Fruit fly (Drosophila melanogaster) whole organism, embryonic: ENCODE data around the gene Est-Q.

Experiments used
- Adf1 ChIP-seq: fragments of 200-800 bp; sonication (Bioruptor generic); IDR thresholded peaks from 2 replicates; pipeline ENCODE4 v1.3.6; 2022; ENCODE audit warnings: missing biosample characterization, missing genetic modification characterization
- Atf-2 ChIP-seq: fragments of 200-800 bp; sonication (Bioruptor generic); optimal IDR thresholded peaks from 2 replicates; lab custom pipeline; 2016; ENCODE audit warnings: missing biosample characterization, missing genetic modification characterization
- CG10654 ChIP-seq: fragments of 200-800 bp; sonication (Bioruptor generic); optimal IDR thresholded peaks from 2 replicates; lab custom pipeline; 2016; ENCODE audit warnings: missing biosample characterization, missing genetic modification characterization
- CG12155 ChIP-seq: fragments of 200-800 bp; sonication (Bioruptor generic); optimal IDR thresholded peaks from 3 replicates; lab custom pipeline; 2016; ENCODE audit warnings: missing biosample characterization, missing genetic modification characterization
- CG15479 ChIP-seq: fragments of 200-800 bp; sonication (Bioruptor generic); optimal IDR thresholded peaks from 3 replicates; lab custom pipeline; 2019; ENCODE audit warnings: missing biosample characterization, mild to moderate bottlenecking, missing genetic modification characterization, moderate library complexity
- CG1602 ChIP-seq: fragments of 200-800 bp; sonication (Bioruptor generic); optimal IDR thresholded peaks from 3 replicates; lab custom pipeline; 2016; ENCODE audit warnings: missing biosample characterization, missing genetic modification characterization
- CG1603 ChIP-seq: fragments of 200-800 bp; sonication (Bioruptor generic); optimal IDR thresholded peaks from 2 replicates; lab custom pipeline; 2019; ENCODE audit warnings: missing biosample characterization, mild to moderate bottlenecking, missing genetic modification characterization, moderate library complexity
- CG17385 ChIP-seq: fragments of 200-800 bp; sonication (Bioruptor generic); optimal IDR thresholded peaks from 3 replicates; lab custom pipeline; 2018; ENCODE audit warnings: missing biosample characterization, mild to moderate bottlenecking, missing genetic modification characterization
- CG17829 ChIP-seq: fragments of 200-800 bp; optimal IDR thresholded peaks from 2 replicates; lab custom pipeline; 2019; ENCODE audit warnings: missing biosample characterization, mild to moderate bottlenecking, missing genetic modification characterization, moderate library complexity
- CG1832 ChIP-seq: fragments of 200-800 bp; sonication (Bioruptor generic); optimal IDR thresholded peaks from 2 replicates; lab custom pipeline; 2017; ENCODE audit warnings: missing biosample characterization, mild to moderate bottlenecking, missing genetic modification characterization, inconsistent platforms
- CG2875 ChIP-seq: fragments of 200-800 bp; sonication (Bioruptor generic); optimal IDR thresholded peaks from 2 replicates; lab custom pipeline; 2017; ENCODE audit warnings: missing biosample characterization, mild to moderate bottlenecking, missing genetic modification characterization, missing genetic modification reagents
- CG32772 ChIP-seq: fragments of 200-800 bp; sonication (Bioruptor generic); IDR thresholded peaks from 2 replicates; pipeline ENCODE4 v1.3.6; 2022; ENCODE audit warnings: missing biosample characterization, missing genetic modification characterization
- CG4360 ChIP-seq: fragments of 200-800 bp; sonication (Bioruptor generic); IDR thresholded peaks from 2 replicates; pipeline ENCODE4 v1.3.6; 2022; ENCODE audit warnings: missing biosample characterization, missing genetic modification characterization
- CG4424 ChIP-seq: fragments of 200-800 bp; sonication (Bioruptor generic); optimal IDR thresholded peaks from 3 replicates; lab custom pipeline; 2016; ENCODE audit warnings: missing biosample characterization, missing genetic modification characterization
- CG7271 ChIP-seq: fragments of 200-800 bp; sonication (Bioruptor generic); optimal IDR thresholded peaks from 2 replicates; lab custom pipeline; 2018; ENCODE audit warnings: missing biosample characterization, mild to moderate bottlenecking, missing genetic modification characterization, moderate library complexity
- CoRest ChIP-seq: fragments of 200-800 bp; sonication (Bioruptor generic); optimal IDR thresholded peaks from 3 replicates; lab custom pipeline; 2018; ENCODE audit warnings: missing biosample characterization, mild to moderate bottlenecking, missing genetic modification characterization, moderate library complexity
- Deaf1 ChIP-seq: fragments of 200-800 bp; optimal IDR thresholded peaks from 3 replicates; lab custom pipeline; 2019; ENCODE audit warnings: missing biosample characterization, mild to moderate bottlenecking, missing genetic modification characterization, moderate library complexity
- Dp ChIP-seq: fragments of 200-800 bp; sonication (Bioruptor generic); optimal IDR thresholded peaks from 2 replicates; lab custom pipeline; 2018; ENCODE audit warnings: missing biosample characterization, mild to moderate bottlenecking, missing genetic modification characterization, moderate library complexity
- Ets65A ChIP-seq: fragments of 200-800 bp; sonication (Bioruptor generic); peaks from one replicate; lab custom pipeline; 2016; ENCODE audit warnings: missing biosample characterization, missing genetic modification characterization
- GATAe ChIP-seq: fragments of 200-800 bp; sonication (Bioruptor generic); conservative IDR thresholded peaks from 2 replicates; pipeline ENCODE4 v1.3.6; 2022; ENCODE audit warnings: missing biosample characterization, missing genetic modification characterization
- HHEX ChIP-seq: fragments of 200-800 bp; sonication (Bioruptor generic); optimal IDR thresholded peaks from 3 replicates; lab custom pipeline; 2017; ENCODE audit warnings: missing biosample characterization, mild to moderate bottlenecking, missing genetic modification characterization, missing genetic modification reagents
- HLHmδ ChIP-seq: fragments of 200-800 bp; sonication (Bioruptor generic); optimal IDR thresholded peaks from 2 replicates; lab custom pipeline; 2018; ENCODE audit warnings: missing biosample characterization, mild to moderate bottlenecking, missing genetic modification characterization, moderate library complexity
- Jarid2 ChIP-seq: fragments of 200-800 bp; sonication (Bioruptor generic); optimal IDR thresholded peaks from 3 replicates; lab custom pipeline; 2017; ENCODE audit warnings: mild to moderate bottlenecking, missing biosample characterization, missing genetic modification reagents, missing genetic modification characterization
- Med ChIP-seq: fragments of 200-800 bp; sonication (Bioruptor generic); peaks from one replicate; lab custom pipeline; 2016; ENCODE audit warnings: missing biosample characterization, missing genetic modification characterization, mild to moderate bottlenecking, inconsistent platforms, moderate library complexity
- NFAT ChIP-seq: fragments of 200-800 bp; sonication (Bioruptor generic); IDR thresholded peaks from 2 replicates; pipeline ENCODE4 v1.3.6; 2022; ENCODE audit warnings: missing biosample characterization, missing genetic modification characterization
- NK7.1 ChIP-seq: fragments of 200-800 bp; sonication (Bioruptor generic); optimal IDR thresholded peaks from 3 replicates; lab custom pipeline; 2016; ENCODE audit warnings: missing biosample characterization, missing genetic modification characterization
- Nf-YA ChIP-seq: fragments of 200-800 bp; sonication (Bioruptor generic); IDR thresholded peaks from 2 replicates; pipeline ENCODE4 v1.3.6; 2022; ENCODE audit warnings: missing biosample characterization, missing genetic modification characterization
- NfI ChIP-seq: fragments of 200-800 bp; sonication (Bioruptor generic); optimal IDR thresholded peaks from 3 replicates; lab custom pipeline; 2018; ENCODE audit warnings: missing biosample characterization, mild to moderate bottlenecking, missing genetic modification characterization, moderate library complexity
- bcd ChIP-seq: fragments of 200-800 bp; sonication (Bioruptor generic); optimal IDR thresholded peaks from 2 replicates; lab custom pipeline; 2017; ENCODE audit warnings: missing biosample characterization, mild to moderate bottlenecking, missing genetic modification characterization
- cato ChIP-seq: fragments of 200-800 bp; sonication (Bioruptor generic); optimal IDR thresholded peaks from 2 replicates; lab custom pipeline; 2016; ENCODE audit warnings: missing biosample characterization, missing genetic modification characterization, borderline replicate concordance
- corto ChIP-seq: fragments of 200-800 bp; sonication (Bioruptor generic); optimal IDR thresholded peaks from 2 replicates; lab custom pipeline; 2016; ENCODE audit warnings: missing biosample characterization, mild to moderate bottlenecking, missing genetic modification characterization, moderate library complexity
- fd102C ChIP-seq: fragments of 200-800 bp; sonication (Bioruptor generic); optimal IDR thresholded peaks from 2 replicates; lab custom pipeline; 2018; ENCODE audit warnings: missing biosample characterization, mild to moderate bottlenecking, missing genetic modification characterization, moderate library complexity
- ftz-f1 ChIP-seq: fragments of 200-800 bp; sonication (Bioruptor generic); optimal IDR thresholded peaks from 2 replicates; lab custom pipeline; 2016; ENCODE audit warnings: missing biosample characterization, missing genetic modification characterization
- gt ChIP-seq: fragments of 200-800 bp; sonication (Bioruptor generic); IDR thresholded peaks from 2 replicates; pipeline ENCODE4 v1.3.6; 2022; ENCODE audit warnings: missing biosample characterization, missing genetic modification characterization
- maf-S ChIP-seq: fragments of 200-800 bp; sonication (Bioruptor generic); optimal IDR thresholded peaks from 2 replicates; lab custom pipeline; 2016; ENCODE audit warnings: missing biosample characterization, missing genetic modification characterization
- mld ChIP-seq: fragments of 200-800 bp; sonication (Bioruptor generic); IDR thresholded peaks from 3 replicates; pipeline ENCODE4 v1.3.6; 2022; ENCODE audit warnings: missing biosample characterization, missing genetic modification characterization; ENCODE audit not compliant: partially characterized antibody
- otp ChIP-seq: fragments of 200-800 bp; sonication (Bioruptor generic); IDR thresholded peaks from 3 replicates; pipeline ENCODE4, ENCODE4 v1.3.6; 2022; ENCODE audit warnings: missing biosample characterization, missing genetic modification characterization
- pros ChIP-seq: fragments of 200-800 bp; sonication (Bioruptor generic); optimal IDR thresholded peaks from 3 replicates; lab custom pipeline; 2019; ENCODE audit warnings: missing biosample characterization, mild to moderate bottlenecking, missing genetic modification characterization, moderate library complexity
- scrt ChIP-seq: fragments of 200-800 bp; sonication (Bioruptor generic); optimal IDR thresholded peaks from 2 replicates; lab custom pipeline; 2018; ENCODE audit warnings: missing biosample characterization, mild to moderate bottlenecking, missing genetic modification characterization, moderate library complexity
- sens ChIP-seq: fragments of 200-800 bp; sonication (Bioruptor generic); peaks from one replicate; lab custom pipeline; 2016; ENCODE audit warnings: missing biosample characterization, missing genetic modification characterization
- sima ChIP-seq: fragments of 200-800 bp; sonication (Bioruptor generic); optimal IDR thresholded peaks from 2 replicates; lab custom pipeline; 2016; ENCODE audit warnings: missing biosample characterization, missing genetic modification characterization
- sna ChIP-seq: fragments of 200-800 bp; sonication (Bioruptor generic); IDR thresholded peaks from 2 replicates; pipeline ENCODE4 v1.3.6; 2022; ENCODE audit warnings: missing biosample characterization, missing genetic modification characterization; ENCODE audit not compliant: partially characterized antibody
- sob ChIP-seq: fragments of 200-800 bp; sonication (Bioruptor generic); IDR thresholded peaks from 2 replicates; pipeline ENCODE4 v1.3.6; 2022; ENCODE audit warnings: missing biosample characterization, missing genetic modification characterization
- ssp ChIP-seq: fragments of 200-800 bp; sonication (Bioruptor generic); IDR thresholded peaks from 2 replicates; pipeline ENCODE4 v1.3.6; 2022; ENCODE audit warnings: missing biosample characterization, missing genetic modification characterization
- tll ChIP-seq, 2 experiments: fragments of 200-800 bp in 1 of 2; fragments of >200 bp in 1 of 2; sonication (Bioruptor generic) in 1 of 2; optimal IDR thresholded peaks; 2 replicates each; lab custom pipeline; 2017 to 2019; ENCODE audit warnings: missing biosample characterization in 2 of 2, missing genetic modification characterization in 2 of 2, mild to moderate bottlenecking in 1 of 2, moderate library complexity in 1 of 2
- twi ChIP-seq: fragments of 200-800 bp; optimal IDR thresholded peaks from 2 replicates; lab custom pipeline; 2019; ENCODE audit warnings: missing biosample characterization, mild to moderate bottlenecking, missing genetic modification characterization, moderate library complexity
- yki ChIP-seq: fragments of >200 bp; optimal IDR thresholded peaks from 3 replicates; lab custom pipeline; 2018
- zen ChIP-seq: fragments of 200-800 bp; sonication (Bioruptor generic); optimal IDR thresholded peaks from 3 replicates; lab custom pipeline; 2018; ENCODE audit warnings: missing biosample characterization, mild to moderate bottlenecking, missing genetic modification characterization, moderate library complexity
- zen2 ChIP-seq: fragments of 200-800 bp; sonication (Bioruptor generic); IDR thresholded peaks from 3 replicates; pipeline ENCODE4 v1.3.6; 2022; ENCODE audit warnings: missing biosample characterization, missing genetic modification characterization; ENCODE audit not compliant: partially characterized antibody

Est-Q gene

DNA sequence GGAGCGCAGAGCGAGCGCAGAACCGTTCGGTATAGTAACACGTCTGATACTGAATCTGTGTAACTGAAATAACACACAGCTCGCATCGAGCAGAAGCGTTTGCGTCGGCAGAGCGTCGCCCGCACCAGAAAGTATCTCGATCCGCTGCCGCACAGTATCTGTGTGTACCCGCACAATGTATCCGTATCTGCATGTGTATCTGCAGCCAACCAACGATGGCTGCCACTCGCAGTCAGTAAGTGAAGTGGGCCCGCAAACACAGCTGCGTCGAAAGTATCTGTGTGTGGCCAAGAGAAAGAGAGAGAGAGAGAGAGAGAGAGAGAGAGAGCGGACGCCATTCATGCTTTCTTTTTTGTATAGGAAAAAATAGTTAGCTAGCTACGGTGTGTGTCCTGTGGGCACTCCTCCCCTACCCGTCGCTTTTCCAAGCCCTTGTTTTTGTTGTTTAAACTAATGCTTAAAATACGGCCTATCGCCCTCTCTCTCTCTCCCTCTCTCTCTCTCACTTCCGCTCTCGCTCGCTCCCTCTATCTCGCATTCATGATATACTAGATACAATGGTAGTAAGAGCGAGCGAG lies 24.7 kb upstream of the Est-Q start, which contains the start of gene croc (continued):
- TF ChIP-seq CoRest (peak; percentile 61), Jarid2 (GFP tag; lab: Kevin White, UChicago) (peak; percentile 67), CG4360 (GFP tag; lab: Robert Waterston, UW) (peak; percentile 87), zen2 (GFP tag; lab: Robert Waterston, UW) (peak; percentile 55; the same call in 1 of the 3 replicates), CG17385 (GFP tag; lab: Kevin White, UChicago) (peak; percentile 5), NfI (GFP tag; lab: Kevin White, UChicago) (no peak), twi (tag; lab: Kevin White, UChicago) (peak; percentile 69), CG12155 (GFP tag; lab: Kevin White, UChicago) (no peak), cato (GFP tag; lab: Kevin White, UChicago) (no peak), HHEX (no peak), Deaf1 (tag; lab: Kevin White, UChicago) (peak; percentile 11), HLHmδ (GFP tag; lab: Kevin White, UChicago) (peak; percentile 1), Adf1 (peak; percentile 91), CG7271 (tag; lab: Kevin White, UChicago) (no peak)

dm6 chr3L:21477866-21478265 lies 23.4 kb upstream of the Est-Q start:
- TF ChIP-seq CG1832 (GFP tag; lab: Kevin White, UChicago) (no peak), pros (GFP tag; lab: Kevin White, UChicago) (no peak), CG1602 (no peak), sens (GFP tag; lab: Kevin White, UChicago) (peak; percentile 65), ssp (GFP tag; lab: Robert Waterston, UW) (no peak), Ets65A (peak; percentile 50), maf-S (no peak), corto (GFP tag; lab: Kevin White, UChicago) (no peak), ftz-f1 (GFP tag; lab: Kevin White, UChicago) (no peak), CG15479 (GFP tag; lab: Kevin White, UChicago) (peak; percentile 23), mld (GFP tag; lab: Robert Waterston, UW) (no peak), NFAT (no peak), Med (peak; percentile 66), sob (GFP tag; lab: Robert Waterston, UW) (no peak), fd102C (GFP tag; lab: Kevin White, UChicago) (peak; percentile 72), NK7.1 (GFP tag; lab: Kevin White, UChicago) (no peak), cato (GFP tag; lab: Kevin White, UChicago) (no peak), zen (peak; percentile 40), CG4424 (no peak), tll (GFP tag; optimal IDR thresholded peaks at IDR 0.05; lab: Kevin White, UChicago) (peak in 1 of 2 experiments; percentile 60)

dm6 chr3L:21479636-21480035 lies 21.6 kb upstream of the Est-Q start:
- TF ChIP-seq Nf-YA (GFP tag; lab: Robert Waterston, UW) (peak; percentile 86), GATAe (no peak), CG17829 (tag; lab: Kevin White, UChicago) (peak; percentile 51), scrt (GFP tag; lab: Kevin White, UChicago) (peak; percentile 60), gt (GFP tag; lab: Robert Waterston, UW) (no peak), otp (GFP tag; lab: Robert Waterston, UW) (peak; percentile 69; the same call in 2 of the 3 replicates), sima (GFP tag; lab: Kevin White, UChicago) (no peak), Dp (GFP tag; lab: Kevin White, UChicago) (no peak), yki (peak; percentile 50), CG2875 (GFP tag; lab: Kevin White, UChicago) (peak; percentile 62), CG32772 (GFP tag; lab: Robert Waterston, UW) (peak; percentile 36; the same call in 1 of the 2 replicates), bcd (peak; percentile 30), sna (no peak), Atf-2 (GFP tag; lab: Kevin White, UChicago) (no peak), CG10654 (GFP tag; lab: Kevin White, UChicago) (no peak), CG1603 (peak; percentile 63)
